Worm (Caenorhabditis elegans): ENCODE measurements around the gene mab-10.

- no peak for TF ChIP-seq Y48G9A.11 (GFP tag; IDR thresholded peaks at IDR 0.05)
- no peak for TF ChIP-seq pqm-1 (tag; optimal IDR thresholded peaks at IDR 0.05)
- peak in 1 of 2 experiments; percentile 6 for TF ChIP-seq mdl-1 (tag; optimal IDR thresholded peaks at IDR 0.05)
Measured at ce11 chrII:10525134-10525533, 2.8 kb upstream of the mab-10 start.
